Worm (Caenorhabditis elegans): ENCODE measurements around the gene Y51A2B.9.

Y51A2B.9 gene

ce11 chrV:18371579-18371978 is 24.0 kb downstream of the Y51A2B.9 start, which contains the start of gene C08E8.4:
TSS of gene C08E8.4 (plus strand) at chrV:18371846.
- TF ChIP-seq hmbx-1 (tag; optimal IDR thresholded peaks at IDR 0.05) (no peak), hmg-4 (GFP tag; optimal IDR thresholded peaks at IDR 0.05) (no peak), scrt-1 (GFP tag; IDR thresholded peaks at IDR 0.05) (no peak), tbx-37 (GFP tag; conservative IDR thresholded peaks at IDR 0.05) (no peak), tbx-11 (GFP tag; IDR thresholded peaks at IDR 0.05) (no peak), ama-1 (optimal IDR thresholded peaks at IDR 0.05) (no peak), aly-1 (tag; optimal IDR thresholded peaks at IDR 0.05) (no peak), tra-4 (tag; optimal IDR thresholded peaks at IDR 0.05) (no peak), ceh-13 (GFP tag; optimal IDR thresholded peaks at IDR 0.05) (no peak), ets-7 (tag; optimal IDR thresholded peaks at IDR 0.05) (no peak), hnd-1 (tag; optimal IDR thresholded peaks at IDR 0.05) (no peak), flt-1 (GFP tag; IDR thresholded peaks at IDR 0.05) (no peak), pes-1 (GFP tag; IDR thresholded peaks at IDR 0.05) (no peak), ceh-36 (tag; optimal IDR thresholded peaks at IDR 0.05) (no peak)

- no peak for TF ChIP-seq sea-1 (GFP tag; conservative IDR thresholded peaks at IDR 0.05)
- TF ChIP-seq hmbx-1 (tag; optimal IDR thresholded peaks at IDR 0.05) = no peak
- TF ChIP-seq hnd-1 (tag; optimal IDR thresholded peaks at IDR 0.05) = no peak
- no peak for TF ChIP-seq tbx-11 (GFP tag; IDR thresholded peaks at IDR 0.05)
- no peak for TF ChIP-seq flt-1 (GFP tag; IDR thresholded peaks at IDR 0.05)
- TF ChIP-seq tra-4 (tag; optimal IDR thresholded peaks at IDR 0.05) = no peak
- no peak for TF ChIP-seq aly-1 (tag; optimal IDR thresholded peaks at IDR 0.05)
- no peak for TF ChIP-seq B0310.2 (tag; optimal IDR thresholded peaks at IDR 0.05)
- TF ChIP-seq hmg-4 (GFP tag; optimal IDR thresholded peaks at IDR 0.05) = no peak
- no peak for TF ChIP-seq F13C5.2 (tag; optimal IDR thresholded peaks at IDR 0.05)
- TF ChIP-seq ceh-36 (tag; optimal IDR thresholded peaks at IDR 0.05) = no peak
- no peak for TF ChIP-seq tbx-37 (GFP tag; conservative IDR thresholded peaks at IDR 0.05)
- TF ChIP-seq scrt-1 (GFP tag; IDR thresholded peaks at IDR 0.05) = no peak
- TF ChIP-seq pes-1 (GFP tag; IDR thresholded peaks at IDR 0.05) = no peak
- no peak for TF ChIP-seq ceh-13 (GFP tag; optimal IDR thresholded peaks at IDR 0.05)
- no peak for TF ChIP-seq ama-1 (optimal IDR thresholded peaks at IDR 0.05)
- TF ChIP-seq ets-7 (tag; optimal IDR thresholded peaks at IDR 0.05) = no peak
Observed at ce11 chrV:18371028-18371427, 24.5 kb downstream of the Y51A2B.9 start.

- TF ChIP-seq sea-1 (GFP tag; conservative IDR thresholded peaks at IDR 0.05) = no peak
- TF ChIP-seq pes-1 (GFP tag; IDR thresholded peaks at IDR 0.05) = no peak
- no peak for TF ChIP-seq ceh-36 (tag; optimal IDR thresholded peaks at IDR 0.05)
- no peak for TF ChIP-seq aly-1 (tag; optimal IDR thresholded peaks at IDR 0.05)
- TF ChIP-seq ceh-13 (GFP tag; optimal IDR thresholded peaks at IDR 0.05) = no peak
- TF ChIP-seq flt-1 (GFP tag; IDR thresholded peaks at IDR 0.05) = no peak
- TF ChIP-seq tbx-37 (GFP tag; conservative IDR thresholded peaks at IDR 0.05) = no peak
- no peak for TF ChIP-seq tra-4 (tag; optimal IDR thresholded peaks at IDR 0.05)
- TF ChIP-seq B0310.2 (tag; optimal IDR thresholded peaks at IDR 0.05) = no peak
- TF ChIP-seq scrt-1 (GFP tag; IDR thresholded peaks at IDR 0.05) = no peak
- TF ChIP-seq hmbx-1 (tag; optimal IDR thresholded peaks at IDR 0.05) = no peak
- no peak for TF ChIP-seq hnd-1 (tag; optimal IDR thresholded peaks at IDR 0.05)
Observed at ce11 chrV:18368322-18368721, 27.2 kb downstream of the Y51A2B.9 start, which contains the start of gene C08E8.6. TSS of gene C08E8.6 (minus strand) at chrV:18368422.

ce11 chrV:18364558-18364957 is 31.0 kb downstream of the Y51A2B.9 start, which contains the start of gene C08E8.9:
TSS of gene C08E8.9 (plus strand) at chrV:18364858.
- TF ChIP-seq tra-4 (tag; optimal IDR thresholded peaks at IDR 0.05) (no peak), ceh-36 (tag; optimal IDR thresholded peaks at IDR 0.05) (peak; percentile 57)

- TF ChIP-seq ets-7 (tag; optimal IDR thresholded peaks at IDR 0.05) = no peak
- TF ChIP-seq tbx-11 (GFP tag; IDR thresholded peaks at IDR 0.05) = no peak
- TF ChIP-seq ama-1 (optimal IDR thresholded peaks at IDR 0.05) = no peak
- no peak for TF ChIP-seq sea-1 (GFP tag; conservative IDR thresholded peaks at IDR 0.05)
- no peak for TF ChIP-seq pes-1 (GFP tag; IDR thresholded peaks at IDR 0.05)
- TF ChIP-seq ceh-13 (GFP tag; optimal IDR thresholded peaks at IDR 0.05) = no peak
- TF ChIP-seq ceh-36 (tag; optimal IDR thresholded peaks at IDR 0.05) = no peak
- no peak for TF ChIP-seq B0310.2 (tag; optimal IDR thresholded peaks at IDR 0.05)
- no peak for TF ChIP-seq hnd-1 (tag; optimal IDR thresholded peaks at IDR 0.05)
- no peak for TF ChIP-seq tbx-37 (GFP tag; conservative IDR thresholded peaks at IDR 0.05)
- no peak for TF ChIP-seq aly-1 (tag; optimal IDR thresholded peaks at IDR 0.05)
- TF ChIP-seq hmbx-1 (tag; optimal IDR thresholded peaks at IDR 0.05) = no peak
- no peak for TF ChIP-seq F13C5.2 (tag; optimal IDR thresholded peaks at IDR 0.05)
- TF ChIP-seq hmg-4 (GFP tag; optimal IDR thresholded peaks at IDR 0.05) = no peak
- TF ChIP-seq tra-4 (tag; optimal IDR thresholded peaks at IDR 0.05) = no peak
- no peak for TF ChIP-seq scrt-1 (GFP tag; IDR thresholded peaks at IDR 0.05)
- no peak for TF ChIP-seq flt-1 (GFP tag; IDR thresholded peaks at IDR 0.05)
Observed at ce11 chrV:18362402-18362801, 33.1 kb downstream of the Y51A2B.9 start, which contains the start of gene C08E8.1. TSS of gene C08E8.1 (minus strand) at chrV:18362502.

ce11 chrV:18359888-18360287 is 35.7 kb downstream of the Y51A2B.9 start, which contains the start of gene C08E8.5:
TSS of gene C08E8.5 (minus strand) at chrV:18359988.
- TF ChIP-seq pes-1 (GFP tag; IDR thresholded peaks at IDR 0.05) (no peak), ama-1 (optimal IDR thresholded peaks at IDR 0.05) (no peak), scrt-1 (GFP tag; IDR thresholded peaks at IDR 0.05) (no peak), tbx-11 (GFP tag; IDR thresholded peaks at IDR 0.05) (no peak), aly-1 (tag; optimal IDR thresholded peaks at IDR 0.05) (no peak), ets-7 (tag; optimal IDR thresholded peaks at IDR 0.05) (no peak), tra-4 (tag; optimal IDR thresholded peaks at IDR 0.05) (no peak), B0310.2 (tag; optimal IDR thresholded peaks at IDR 0.05) (no peak), ceh-13 (GFP tag; optimal IDR thresholded peaks at IDR 0.05) (no peak), ceh-36 (tag; optimal IDR thresholded peaks at IDR 0.05) (no peak), sea-1 (GFP tag; conservative IDR thresholded peaks at IDR 0.05) (no peak)

- no peak for TF ChIP-seq ama-1 (optimal IDR thresholded peaks at IDR 0.05)
- no peak for TF ChIP-seq B0310.2 (tag; optimal IDR thresholded peaks at IDR 0.05)
- no peak for TF ChIP-seq hmbx-1 (tag; optimal IDR thresholded peaks at IDR 0.05)
- TF ChIP-seq hmg-4 (GFP tag; optimal IDR thresholded peaks at IDR 0.05) = no peak
- TF ChIP-seq ceh-13 (GFP tag; optimal IDR thresholded peaks at IDR 0.05) = no peak
- TF ChIP-seq tbx-11 (GFP tag; IDR thresholded peaks at IDR 0.05) = no peak
- no peak for TF ChIP-seq ets-7 (tag; optimal IDR thresholded peaks at IDR 0.05)
- no peak for TF ChIP-seq F13C5.2 (tag; optimal IDR thresholded peaks at IDR 0.05)
- no peak for TF ChIP-seq sea-1 (GFP tag; conservative IDR thresholded peaks at IDR 0.05)
- TF ChIP-seq aly-1 (tag; optimal IDR thresholded peaks at IDR 0.05) = no peak
- TF ChIP-seq tbx-37 (GFP tag; conservative IDR thresholded peaks at IDR 0.05) = no peak
- no peak for TF ChIP-seq ceh-36 (tag; optimal IDR thresholded peaks at IDR 0.05)
- no peak for TF ChIP-seq pes-1 (GFP tag; IDR thresholded peaks at IDR 0.05)
Observed at ce11 chrV:18355742-18356141, 39.8 kb downstream of the Y51A2B.9 start, which contains the start of gene C08E8.2. TSS of gene C08E8.2 (minus strand) at chrV:18355842.

Measured in whole organism, early embryonic.